Fruit fly (Drosophila melanogaster): ENCODE data around the gene Rbf.

DNA sequence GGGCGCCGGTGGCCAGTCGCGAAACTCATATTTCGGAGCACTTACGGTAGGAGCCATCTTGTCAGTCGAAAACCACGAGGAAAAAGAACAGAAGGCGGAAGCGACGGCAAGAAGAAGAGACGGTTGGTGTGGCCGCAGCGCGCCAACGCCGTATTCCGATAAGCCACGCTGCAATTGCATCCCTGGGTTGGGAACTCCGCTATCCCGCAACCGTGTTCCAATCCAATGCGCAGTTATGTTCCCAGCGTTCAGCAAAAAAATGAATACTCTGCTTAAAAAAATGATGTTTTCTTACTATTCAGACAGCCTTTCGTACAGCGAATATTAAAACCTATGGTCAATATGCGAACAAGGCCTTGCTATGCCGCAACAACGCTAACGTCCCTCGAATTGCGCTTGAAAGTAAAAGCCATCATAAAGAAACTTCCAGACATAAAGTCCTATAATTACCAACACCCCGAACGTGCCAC lies 36.2 kb downstream of the Rbf start, which contains the start of gene RpL22:
- peak in 1 of 2 experiments; percentile 77 for TF ChIP-seq foxo (GFP tag; optimal IDR thresholded peaks at IDR 0.05)
- no peak for TF ChIP-seq jim (GFP tag; optimal IDR thresholded peaks at IDR 0.05)
- peak; percentile 90 for TF ChIP-seq dmrt93B (GFP tag; optimal IDR thresholded peaks at IDR 0.05)
- TF ChIP-seq Hr78 (GFP tag; optimal IDR thresholded peaks at IDR 0.05) = no peak
- no peak for TF ChIP-seq psq (GFP tag; optimal IDR thresholded peaks at IDR 0.05)
